Worm (Caenorhabditis elegans) whole organism, mixed stage, embryonic: ENCODE measurements around the gene F16B3.2.

Experiments
- flh-1 ChIP-seq: fragments of 200-800 bp; sonication (Bioruptor generic); optimal IDR thresholded peaks from 2 replicates; lab custom pipeline; 2018; ENCODE audit warnings: mild to moderate bottlenecking, missing genetic modification characterization, moderate library complexity, missing compliant biosample characterization
- mab-5 ChIP-seq: fragments of 150-350 bp; optimal IDR thresholded peaks from 2 replicates; lab custom pipeline; 2014; ENCODE audit warnings: missing biosample characterization, missing genetic modification characterization

DNA sequence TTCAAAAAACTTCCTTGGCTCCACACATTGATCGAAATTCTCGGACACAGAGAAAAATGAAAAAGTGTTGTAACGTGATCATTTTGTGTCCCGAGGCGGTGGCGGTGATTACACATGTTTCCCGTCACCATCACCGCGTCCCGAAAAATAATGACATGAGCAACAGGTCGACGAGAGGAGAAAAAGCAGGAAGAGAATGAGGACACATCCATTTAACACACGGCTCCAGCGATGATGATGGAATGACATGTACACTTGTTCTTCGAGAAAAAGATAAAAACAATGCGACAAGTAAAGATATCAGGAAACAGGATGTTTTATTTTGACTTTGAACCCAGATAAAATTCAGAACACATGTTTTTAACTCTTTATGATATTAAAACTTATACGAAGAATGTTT lies 12.4 kb downstream of the F16B3.2 start:
- no peak for TF ChIP-seq mab-5
- TF ChIP-seq flh-1 (GFP tag; lab: Kevin White, UChicago): no peak
